Worm (Caenorhabditis elegans) whole organism, young adult: ENCODE results near the gene F09E5.8.

Source experiments
- B0035.1 ChIP-seq: sonication (generic microtip); optimal IDR thresholded peaks from 2 replicates; lab custom pipeline; 2016; ENCODE audit warnings: missing genetic modification characterization, mild to moderate bottlenecking, missing compliant biosample characterization, missing genotype, missing genetic modification reagents
- C06A6.2 ChIP-seq: fragments of 200-800 bp; sonication (Bioruptor generic); conservative IDR thresholded peaks from 2 replicates; pipeline ENCODE4 v1.3.6; 2022; ENCODE audit warnings: missing genetic modification characterization, missing compliant biosample characterization
- F10E7.11 ChIP-seq: sonication (generic microtip); optimal IDR thresholded peaks from 2 replicates; lab custom pipeline; 2017; ENCODE audit warnings: mild to moderate bottlenecking, missing genetic modification characterization, moderate library complexity, missing compliant biosample characterization
- F23B12.7 ChIP-seq: sonication (generic microtip); optimal IDR thresholded peaks from 2 replicates; lab custom pipeline; 2017; ENCODE audit warnings: missing genetic modification characterization, mild to moderate bottlenecking, missing compliant biosample characterization, antibody characterized with exemption, moderate library complexity; ENCODE audit not compliant: insufficient read depth
- Y67H2A.10 ChIP-seq: fragments of 200-800 bp; sonication (Bioruptor generic); conservative IDR thresholded peaks from 2 replicates; pipeline ENCODE4 v1.3.6; 2022; ENCODE audit warnings: missing genetic modification reagents, missing genetic modification characterization, missing compliant biosample characterization
- ZK185.1 ChIP-seq: sonication (generic microtip); optimal IDR thresholded peaks from 2 replicates; lab custom pipeline; 2016; ENCODE audit warnings: mild to moderate bottlenecking, missing genetic modification characterization, missing compliant biosample characterization; ENCODE audit not compliant: poor library complexity, severe bottlenecking
- atf-7 ChIP-seq: sonication (generic microtip); optimal IDR thresholded peaks from 2 replicates; lab custom pipeline; 2017; ENCODE audit warnings: mild to moderate bottlenecking, missing genetic modification characterization, missing compliant biosample characterization
- athp-1 ChIP-seq: sonication (generic microtip); optimal IDR thresholded peaks from 2 replicates; lab custom pipeline; 2017; ENCODE audit warnings: mild to moderate bottlenecking, missing genetic modification characterization, missing compliant biosample characterization
- bed-2 ChIP-seq: fragments of 200-800 bp; sonication (Bioruptor generic); IDR thresholded peaks from 2 replicates; pipeline ENCODE4 v1.3.6; 2022; ENCODE audit warnings: missing genetic modification reagents, missing genetic modification characterization, missing compliant biosample characterization
- ceh-27 ChIP-seq: fragments of 200-800 bp; sonication (Bioruptor generic); optimal IDR thresholded peaks from 2 replicates; lab custom pipeline; 2018; ENCODE audit warnings: mild to moderate bottlenecking, missing genetic modification characterization, moderate library complexity, missing compliant biosample characterization
- ceh-91 ChIP-seq: fragments of 200-800 bp; sonication (Bioruptor generic); IDR thresholded peaks from 2 replicates; pipeline ENCODE4 v1.3.6; 2022; ENCODE audit warnings: missing genetic modification reagents, missing genetic modification characterization, missing compliant biosample characterization
- die-1 ChIP-seq: sonication (generic microtip); optimal IDR thresholded peaks from 2 replicates; lab custom pipeline; 2016; ENCODE audit warnings: missing genotype, mild to moderate bottlenecking, missing genetic modification characterization, missing compliant biosample characterization
- dpff-1 ChIP-seq: sonication (generic microtip); optimal IDR thresholded peaks from 2 replicates; lab custom pipeline; 2017; ENCODE audit warnings: mild to moderate bottlenecking, missing genetic modification characterization, missing compliant biosample characterization
- dpl-1 ChIP-seq: fragments of 150-350 bp; optimal IDR thresholded peaks from 2 replicates; lab custom pipeline; 2014; ENCODE audit warnings: missing biosample characterization, missing genetic modification reagents, missing genetic modification characterization
- gei-17 ChIP-seq: fragments of 200-800 bp; sonication (Bioruptor generic); optimal IDR thresholded peaks from 2 replicates; lab custom pipeline; 2018; ENCODE audit warnings: mild to moderate bottlenecking, missing genetic modification characterization, missing compliant biosample characterization
- him-1 ChIP-seq: sonication (generic microtip); optimal IDR thresholded peaks from 2 replicates; lab custom pipeline; 2016; ENCODE audit warnings: missing genotype, missing genetic modification reagents, missing genetic modification characterization, missing compliant biosample characterization
- hmg-1.2 ChIP-seq: fragments of 200-800 bp; sonication (Bioruptor generic); IDR thresholded peaks from 2 replicates; pipeline ENCODE4 v1.3.6; 2022; ENCODE audit warnings: missing genetic modification reagents, missing genetic modification characterization, missing compliant biosample characterization
- hrde-1 ChIP-seq: sonication (generic microtip); optimal IDR thresholded peaks from 2 replicates; lab custom pipeline; 2016; ENCODE audit warnings: missing genetic modification characterization, mild to moderate bottlenecking, missing compliant biosample characterization, moderate library complexity, missing genotype, missing genetic modification reagents, borderline replicate concordance
- lag-1 ChIP-seq: fragments of 200-800 bp; sonication (Bioruptor generic); IDR thresholded peaks from 2 replicates; pipeline ENCODE4 v1.3.6; 2022; ENCODE audit warnings: missing genetic modification reagents, missing genetic modification characterization, missing compliant biosample characterization
- let-607 ChIP-seq, 2 experiments: fragments of 200-800 bp in 1 of 2; sonication (Bioruptor generic) in 1 of 2; sonication (generic microtip) in 1 of 2; optimal IDR thresholded peaks; 2 replicates each; lab custom pipeline; 2016 to 2018; ENCODE audit warnings: mild to moderate bottlenecking in 2 of 2, missing compliant biosample characterization in 2 of 2, missing genetic modification characterization in 2 of 2, moderate library complexity in 2 of 2, missing genotype in 1 of 2
- lin-54 ChIP-seq: fragments of 200-800 bp; sonication (Bioruptor generic); optimal IDR thresholded peaks from 2 replicates; lab custom pipeline; 2018; ENCODE audit warnings: mild to moderate bottlenecking, missing genetic modification characterization, missing compliant biosample characterization
- mcd-1 ChIP-seq: fragments of 200-800 bp; sonication (Bioruptor generic); IDR thresholded peaks from 2 replicates; pipeline ENCODE4 v1.3.6; 2022; ENCODE audit warnings: missing genetic modification reagents, missing genetic modification characterization, missing compliant biosample characterization
- mel-28 ChIP-seq: sonication (generic microtip); optimal IDR thresholded peaks from 2 replicates; lab custom pipeline; 2016; ENCODE audit warnings: borderline replicate concordance, mild to moderate bottlenecking, missing genetic modification characterization, missing compliant biosample characterization
- mes-4 ChIP-seq: sonication (generic microtip); optimal IDR thresholded peaks from 2 replicates; lab custom pipeline; 2016; ENCODE audit warnings: missing genotype, missing genetic modification characterization, missing compliant biosample characterization
- mxl-1 ChIP-seq: sonication (generic microtip); optimal IDR thresholded peaks from 2 replicates; lab custom pipeline; 2016; ENCODE audit warnings: missing genetic modification characterization, missing compliant biosample characterization
- nfya-1 ChIP-seq: sonication (generic microtip); optimal IDR thresholded peaks from 2 replicates; lab custom pipeline; 2017; ENCODE audit warnings: antibody characterized with exemption, missing compliant biosample characterization, missing genetic modification characterization, borderline replicate concordance; ENCODE audit not compliant: insufficient read depth
- rec-8 ChIP-seq, 2 experiments: sonication (generic microtip); optimal IDR thresholded peaks; 2 replicates each; lab custom pipeline; 2016; ENCODE audit warnings: mild to moderate bottlenecking in 2 of 2, missing genetic modification characterization in 2 of 2, missing genetic modification reagents in 2 of 2, missing genotype in 2 of 2, missing biosample characterization in 1 of 2, missing compliant biosample characterization in 1 of 2, moderate library complexity in 1 of 2
- sptf-2 ChIP-seq: fragments of 200-800 bp; sonication (Bioruptor generic); optimal IDR thresholded peaks from 2 replicates; lab custom pipeline; 2018; ENCODE audit warnings: mild to moderate bottlenecking, missing genetic modification characterization, missing compliant biosample characterization
- tbp1 ChIP-seq: fragments of 200-800 bp; sonication (Bioruptor generic); optimal IDR thresholded peaks from 2 replicates; lab custom pipeline; 2018; ENCODE audit warnings: mild to moderate bottlenecking, missing genetic modification characterization, missing compliant biosample characterization
- tbx-9 ChIP-seq: sonication (generic microtip); optimal IDR thresholded peaks from 2 replicates; lab custom pipeline; 2016; ENCODE audit warnings: borderline replicate concordance, missing genetic modification characterization, inconsistent platforms, missing compliant biosample characterization
- zfh-2 ChIP-seq: fragments of 200-800 bp; sonication (Bioruptor generic); conservative IDR thresholded peaks from 2 replicates; pipeline ENCODE4 v1.3.6; 2022; ENCODE audit warnings: missing genetic modification reagents, missing genetic modification characterization, missing compliant biosample characterization
- ztf-26 ChIP-seq: sonication (generic microtip); optimal IDR thresholded peaks from 2 replicates; lab custom pipeline; 2017; ENCODE audit warnings: missing genetic modification characterization, missing compliant biosample characterization
- ztf-28 ChIP-seq: fragments of 200-800 bp; sonication (Bioruptor generic); IDR thresholded peaks from 2 replicates; pipeline ENCODE4 v1.3.6; 2022; ENCODE audit warnings: missing genetic modification reagents, missing genetic modification characterization, missing compliant biosample characterization

F09E5.8 gene

ce11 chrII:5308961-5309360, 41.5 kb upstream of the F09E5.8 start:
- TF ChIP-seq tbx-9 (tag; lab: Kevin White, UChicago) (no peak), tbp1 (GFP tag; lab: Kevin White, UChicago) (no peak), ztf-26 (tag; lab: Kevin White, UChicago) (no peak), sptf-2 (no peak), rec-8 (tag; optimal IDR thresholded peaks at IDR 0.05; lab: Kevin White, UChicago) (no peak)

- no peak for TF ChIP-seq bed-2 (GFP tag; lab: Robert Waterston, UW)
- no peak for TF ChIP-seq him-1 (tag; lab: Kevin White, UChicago)
Observed at ce11 chrII:5309720-5310119, 40.7 kb upstream of the F09E5.8 start.

- no peak for TF ChIP-seq mel-28 (tag; lab: Kevin White, UChicago)
- TF ChIP-seq Y67H2A.10 (GFP tag; lab: Robert Waterston, UW), result no peak
- no peak for TF ChIP-seq C06A6.2 (GFP tag; lab: Robert Waterston, UW)
- TF ChIP-seq athp-1 (tag; lab: Kevin White, UChicago), result no peak
- TF ChIP-seq ceh-91 (GFP tag; lab: Robert Waterston, UW), result no peak
- no peak for TF ChIP-seq ceh-27
- no peak for TF ChIP-seq mxl-1 (tag; lab: Kevin White, UChicago)
- no peak for TF ChIP-seq zfh-2 (GFP tag; lab: Robert Waterston, UW)
- TF ChIP-seq dpff-1 (tag; lab: Kevin White, UChicago), result no peak
- TF ChIP-seq lag-1 (GFP tag; lab: Robert Waterston, UW), result no peak
- no peak for TF ChIP-seq hmg-1.2 (GFP tag; lab: Robert Waterston, UW)
- no peak for TF ChIP-seq ZK185.1 (tag; lab: Kevin White, UChicago)
- no peak for TF ChIP-seq dpl-1
- no peak for TF ChIP-seq die-1 (tag; lab: Kevin White, UChicago)
- no peak for TF ChIP-seq mcd-1 (GFP tag; lab: Robert Waterston, UW)
- TF ChIP-seq atf-7 (tag; lab: Kevin White, UChicago), result no peak
- no peak for TF ChIP-seq mes-4
- TF ChIP-seq B0035.1 (tag; lab: Kevin White, UChicago), result no peak
- TF ChIP-seq lin-54 (GFP tag; lab: Kevin White, UChicago), result no peak
Observed at ce11 chrII:5310795-5311194, 39.7 kb upstream of the F09E5.8 start.

ce11 chrII:5311746-5312145, 38.7 kb upstream of the F09E5.8 start, which contains the start of gene gcy-12:
Gene gcy-12 (plus strand): TSS chrII:5312046.
- TF ChIP-seq dpl-1, result no peak
- no peak for TF ChIP-seq nfya-1 (tag; lab: Kevin White, UChicago)
- no peak for TF ChIP-seq mes-4
- no peak for TF ChIP-seq let-607 (tag; optimal IDR thresholded peaks at IDR 0.05; lab: Kevin White, UChicago)
- no peak for TF ChIP-seq ztf-28 (GFP tag; lab: Robert Waterston, UW)
- TF ChIP-seq hrde-1 (tag; lab: Kevin White, UChicago), result no peak
- no peak for TF ChIP-seq gei-17 (GFP tag; lab: Kevin White, UChicago)
- TF ChIP-seq bed-2 (GFP tag; lab: Robert Waterston, UW), result no peak
- TF ChIP-seq F10E7.11 (tag; lab: Kevin White, UChicago), result no peak
- no peak for TF ChIP-seq F23B12.7 (tag; lab: Kevin White, UChicago)
- no peak for TF ChIP-seq ceh-27
- no peak for TF ChIP-seq tbp1 (GFP tag; lab: Kevin White, UChicago)
